Worm (Caenorhabditis elegans): Measurements from ENCODE around the gene H34I24.2.

- no peak for TF ChIP-seq mel-28 (tag; optimal IDR thresholded peaks at IDR 0.05; ENCODE audit: borderline replicate concordance)
- no peak for TF ChIP-seq unc-62 (GFP tag; optimal IDR thresholded peaks at IDR 0.05)
- no peak for TF ChIP-seq aptf-3 (GFP tag; IDR thresholded peaks at IDR 0.05)
- no peak for TF ChIP-seq ceh-40 (GFP tag; IDR thresholded peaks at IDR 0.05)
- no peak for TF ChIP-seq rpc-1 (optimal IDR thresholded peaks at IDR 0.05)
- no peak for TF ChIP-seq rpc-1 (tag; optimal IDR thresholded peaks at IDR 0.05)
- TF ChIP-seq repo-1 (tag; optimal IDR thresholded peaks at IDR 0.05), result no peak
- TF ChIP-seq hrde-1 (tag; optimal IDR thresholded peaks at IDR 0.05; ENCODE audit: borderline replicate concordance), result no peak
- TF ChIP-seq attf-5 (GFP tag; optimal IDR thresholded peaks at IDR 0.05), result no peak
- no peak for TF ChIP-seq lin-35 (GFP tag; optimal IDR thresholded peaks at IDR 0.05)
- TF ChIP-seq lir-1 (GFP tag; conservative IDR thresholded peaks at IDR 0.05), result no peak
- no peak for TF ChIP-seq atf-7 (tag; optimal IDR thresholded peaks at IDR 0.05)
- no peak for TF ChIP-seq nfya-1 (tag; optimal IDR thresholded peaks at IDR 0.05; ENCODE audit: borderline replicate concordance, insufficient read depth)
- no peak for TF ChIP-seq efl-1 (GFP tag; optimal IDR thresholded peaks at IDR 0.05)
Measured at ce11 chrIII:2840877-2841540, 835 bp upstream of the H34I24.2 start, which contains the start of gene Y71H2AR.2.
